Fruit fly (Drosophila melanogaster) whole organism, embryonic: ENCODE measurements around the gene CG12239.

Experiments
- CG1832 ChIP-seq: fragments of 200-800 bp; sonication (Bioruptor generic); optimal IDR thresholded peaks from 2 replicates; lab custom pipeline; 2017; ENCODE audit warnings: missing biosample characterization, mild to moderate bottlenecking, missing genetic modification characterization, inconsistent platforms
- CG6254 ChIP-seq: fragments of 200-800 bp; sonication (Bioruptor generic); optimal IDR thresholded peaks from 3 replicates; lab custom pipeline; 2017; ENCODE audit warnings: mild to moderate bottlenecking, missing biosample characterization, missing genetic modification reagents, missing genetic modification characterization
- CG6765 ChIP-seq: fragments of 200-800 bp; sonication (Bioruptor generic); optimal IDR thresholded peaks from 3 replicates; lab custom pipeline; 2017; ENCODE audit warnings: missing biosample characterization, mild to moderate bottlenecking, missing genetic modification characterization
- CTCF ChIP-seq: fragments of 200-800 bp; sonication (Bioruptor generic); optimal IDR thresholded peaks from 2 replicates; lab custom pipeline; 2017; ENCODE audit warnings: missing biosample characterization, mild to moderate bottlenecking, missing genetic modification characterization, moderate library complexity
- Doc2 ChIP-seq: fragments of 200-800 bp; sonication (Bioruptor generic); IDR thresholded peaks from 2 replicates; pipeline ENCODE4 v1.3.6; 2022; ENCODE audit warnings: missing biosample characterization, missing genetic modification characterization
- Dp ChIP-seq: fragments of 200-800 bp; sonication (Bioruptor generic); optimal IDR thresholded peaks from 2 replicates; lab custom pipeline; 2018; ENCODE audit warnings: missing biosample characterization, mild to moderate bottlenecking, missing genetic modification characterization, moderate library complexity
- Med ChIP-seq: fragments of 200-800 bp; sonication (Bioruptor generic); peaks from one replicate; lab custom pipeline; 2016; ENCODE audit warnings: missing biosample characterization, missing genetic modification characterization, mild to moderate bottlenecking, inconsistent platforms, moderate library complexity
- PHDP ChIP-seq: fragments of 200-800 bp; sonication (Bioruptor generic); optimal IDR thresholded peaks from 3 replicates; lab custom pipeline; 2018; ENCODE audit warnings: missing biosample characterization, mild to moderate bottlenecking, missing genetic modification characterization, moderate library complexity
- Ptx1 ChIP-seq: fragments of 200-800 bp; sonication (Bioruptor generic); IDR thresholded peaks from 2 replicates; pipeline ENCODE4 v1.3.6; 2022; ENCODE audit warnings: missing biosample characterization, missing genetic modification characterization
- gsb-n ChIP-seq: fragments of 200-800 bp; sonication (Bioruptor generic); optimal IDR thresholded peaks from 3 replicates; lab custom pipeline; 2018; ENCODE audit warnings: missing biosample characterization, mild to moderate bottlenecking, missing genetic modification characterization
- kay ChIP-seq: fragments of 200-800 bp; sonication (Bioruptor generic); optimal IDR thresholded peaks from 2 replicates; lab custom pipeline; 2016; ENCODE audit warnings: missing biosample characterization, missing genetic modification characterization
- nau ChIP-seq: fragments of 200-800 bp; sonication (Bioruptor generic); optimal IDR thresholded peaks from 3 replicates; lab custom pipeline; 2017; ENCODE audit warnings: missing biosample characterization, mild to moderate bottlenecking, missing genetic modification characterization, missing genetic modification reagents
- sd ChIP-seq: fragments of 200-800 bp; sonication (Bioruptor generic); optimal IDR thresholded peaks from 3 replicates; lab custom pipeline; 2018; ENCODE audit warnings: missing biosample characterization, mild to moderate bottlenecking, missing genetic modification characterization, moderate library complexity
- unc-4 ChIP-seq: fragments of 200-800 bp; sonication (Bioruptor generic); IDR thresholded peaks from 2 replicates; pipeline ENCODE4 v1.3.6; 2022; ENCODE audit warnings: missing biosample characterization, missing genetic modification characterization; ENCODE audit not compliant: partially characterized antibody

dm6 chrX:5804377-5804776, 12.4 kb downstream of the CG12239 start, which contains the start of gene Cpr5C:
- TF ChIP-seq Dp (GFP tag; lab: Kevin White, UChicago) (no peak), kay (GFP tag; lab: Kevin White, UChicago) (no peak), gsb-n (tag; lab: Kevin White, UChicago) (no peak), Ptx1 (no peak), Med (GFP tag; lab: Kevin White, UChicago) (no peak), CG6765 (GFP tag; lab: Kevin White, UChicago) (no peak), CG6254 (GFP tag; lab: Kevin White, UChicago) (no peak), CTCF (no peak), CG1832 (no peak), nau (GFP tag; lab: Kevin White, UChicago) (no peak), PHDP (no peak), Doc2 (GFP tag; lab: Robert Waterston, UW) (no peak), unc-4 (GFP tag; lab: Robert Waterston, UW) (no peak), sd (tag; lab: Kevin White, UChicago) (no peak)
